Worm (Caenorhabditis elegans) whole organism, midembryonic: ENCODE data around the gene F54D5.9.

Source experiments
- med-1 ChIP-seq: sonication (generic microtip); optimal IDR thresholded peaks from 2 replicates; lab custom pipeline; 2017; ENCODE audit warnings: missing genetic modification characterization, mild to moderate bottlenecking, missing compliant biosample characterization, antibody characterized with exemption, missing genetic modification reagents; ENCODE audit not compliant: insufficient read depth
- ref-1 ChIP-seq: fragments of 200-800 bp; sonication (Bioruptor generic); conservative IDR thresholded peaks from 2 replicates; pipeline ENCODE4 v1.3.6; 2022; ENCODE audit warnings: missing genetic modification reagents, missing genetic modification characterization, missing compliant biosample characterization
- tab-1 ChIP-seq: fragments of 200-800 bp; sonication (Bioruptor generic); IDR thresholded peaks from 2 replicates; pipeline ENCODE4 v1.3.6; 2022; ENCODE audit warnings: missing genetic modification characterization, missing compliant biosample characterization

- no peak for TF ChIP-seq tab-1
- no peak for TF ChIP-seq med-1 (GFP tag; lab: Kevin White, UChicago)
- no peak for TF ChIP-seq ref-1 (GFP tag; lab: Robert Waterston, UW)
These were observed 44.4 kb downstream of the F54D5.9 start, which contains the start of gene B0334.20 for ce11 chrII:11500198-11500597.
